Worm (Caenorhabditis elegans): ENCODE data around the gene gst-4.

Gene gst-4

ce11 chrIV:10191498-10191897 is 49.5 kb downstream of the gst-4 start:
- no peak for TF ChIP-seq tab-1 (GFP tag; IDR thresholded peaks at IDR 0.05)
- TF ChIP-seq T22C8.4 (GFP tag; IDR thresholded peaks at IDR 0.05), result no peak
- TF ChIP-seq med-1 (GFP tag; optimal IDR thresholded peaks at IDR 0.05; ENCODE audit: insufficient read depth), result no peak
- no peak for TF ChIP-seq ztf-29 (GFP tag; IDR thresholded peaks at IDR 0.05)
- TF ChIP-seq ref-1 (GFP tag; conservative IDR thresholded peaks at IDR 0.05), result no peak
- TF ChIP-seq flt-1 (GFP tag; IDR thresholded peaks at IDR 0.05), result no peak

All from whole organism, midembryonic.